Fruit fly (Drosophila melanogaster): ENCODE measurements around the gene CG32284.

CG32284 gene

dm6 chr3L:3222643-3223389 is 36.4 kb downstream of the CG32284 start, which contains the start of the genes RpL28 and eIF1 (continued):
- peak; percentile 73 for TF ChIP-seq Abd-B (GFP tag; optimal IDR thresholded peaks at IDR 0.05)
- TF ChIP-seq CG15479 (GFP tag; optimal IDR thresholded peaks at IDR 0.05) = peak; percentile 49
- no peak for TF ChIP-seq Gsc (GFP tag; IDR thresholded peaks at IDR 0.05)
- peak; percentile 79 for TF ChIP-seq tgo (GFP tag; IDR thresholded peaks at IDR 0.05)
- TF ChIP-seq dm (GFP tag; optimal IDR thresholded peaks at IDR 0.05) = peak; percentile 96
- TF ChIP-seq sna (GFP tag; IDR thresholded peaks at IDR 0.05; ENCODE audit: partially characterized antibody) = peak; percentile 73
- TF ChIP-seq CG12299 (tag; optimal IDR thresholded peaks at IDR 0.05) = peak; percentile 77
- TF ChIP-seq CG14860 (GFP tag; IDR thresholded peaks at IDR 0.05; ENCODE audit: partially characterized antibody) = peak; percentile 60; the same call in 2 of the 3 replicates
- TF ChIP-seq gfzf (GFP tag; optimal IDR thresholded peaks at IDR 0.05) = peak; percentile 31
- peak; percentile 45 to 93 for TF ChIP-seq Hr51 (GFP tag; optimal IDR thresholded peaks at IDR 0.05)
- TF ChIP-seq psq (GFP tag; optimal IDR thresholded peaks at IDR 0.05) = peak; percentile 70
- peak; percentile 78 for TF ChIP-seq unpg (GFP tag; optimal IDR thresholded peaks at IDR 0.05)
- peak; percentile 67 for TF ChIP-seq CG2129 (GFP tag; IDR thresholded peaks at IDR 0.05; ENCODE audit: partially characterized antibody)
- TF ChIP-seq CG18599 (GFP tag; optimal IDR thresholded peaks at IDR 0.05) = peak; percentile 93
- TF ChIP-seq exex (tag; optimal IDR thresholded peaks at IDR 0.05) = peak; percentile 53
- peak; percentile 83 for TF ChIP-seq grau (tag; optimal IDR thresholded peaks at IDR 0.05)
- peak; percentile 76 for TF ChIP-seq CG6254 (GFP tag; optimal IDR thresholded peaks at IDR 0.05)

dm6 chr3L:3223390-3223914 is 37.0 kb downstream of the CG32284 start:
- peak; percentile 89 for TF ChIP-seq CG7987 (GFP tag; optimal IDR thresholded peaks at IDR 0.05)
- no peak for TF ChIP-seq az2 (GFP tag; optimal IDR thresholded peaks at IDR 0.05)
- TF ChIP-seq pros (GFP tag; optimal IDR thresholded peaks at IDR 0.05) = peak; percentile 16
- TF ChIP-seq en (GFP tag; optimal IDR thresholded peaks at IDR 0.05) = no peak
- 0 out of 3 replicates have a peak, but pooled peaks have one; percentile 2 for TF ChIP-seq HLH4C (GFP tag; IDR thresholded peaks at IDR 0.05; ENCODE audit: partially characterized antibody)
- peak; percentile 99 for TF ChIP-seq MESR4 (GFP tag; optimal IDR thresholded peaks at IDR 0.05)
- TF ChIP-seq sens (GFP tag) = peak; percentile 11
- TF ChIP-seq PHDP (tag; optimal IDR thresholded peaks at IDR 0.05) = no peak
- no peak for TF ChIP-seq odd (GFP tag; optimal IDR thresholded peaks at IDR 0.05)
- 0 out of 2 replicates have a peak, but pooled peaks have one; percentile 24 for TF ChIP-seq unc-4 (GFP tag; IDR thresholded peaks at IDR 0.05; ENCODE audit: partially characterized antibody)
- TF ChIP-seq NFAT (GFP tag; IDR thresholded peaks at IDR 0.05) = no peak
- TF ChIP-seq YL-1 (GFP tag; optimal IDR thresholded peaks at IDR 0.05) = peak; percentile 65
- peak; percentile 49 for TF ChIP-seq chm (GFP tag; IDR thresholded peaks at IDR 0.05)
- TF ChIP-seq CG34224 (GFP tag; IDR thresholded peaks at IDR 0.05; ENCODE audit: partially characterized antibody) = 0 out of 3 replicates have a peak, but pooled peaks have one; percentile 41
- no peak for TF ChIP-seq h (optimal IDR thresholded peaks at IDR 0.05)
- peak; percentile 2; the same call in 1 of the 2 replicates for TF ChIP-seq Scr (GFP tag; IDR thresholded peaks at IDR 0.05; ENCODE audit: partially characterized antibody)
- TF ChIP-seq phol (tag; optimal IDR thresholded peaks at IDR 0.05) = peak; percentile 73
- peak; percentile 93 for TF ChIP-seq CG2199 (GFP tag; IDR thresholded peaks at IDR 0.05)
- TF ChIP-seq Bteb2 (GFP tag; optimal IDR thresholded peaks at IDR 0.05) = no peak
- TF ChIP-seq Hr39 (optimal IDR thresholded peaks at IDR 0.05) = no peak
- TF ChIP-seq dm (GFP tag; optimal IDR thresholded peaks at IDR 0.05) = peak; percentile 43
- no peak for TF ChIP-seq E2f2 (GFP tag; IDR thresholded peaks at IDR 0.05)
- peak in 1 of 2 experiments; percentile 32 for TF ChIP-seq Pdp1 (GFP tag; optimal IDR thresholded peaks at IDR 0.05)
- TF ChIP-seq pita (GFP tag; optimal IDR thresholded peaks at IDR 0.05) = no peak
- no peak for TF ChIP-seq CG1529 (GFP tag; optimal IDR thresholded peaks at IDR 0.05)
- TF ChIP-seq nau (GFP tag; optimal IDR thresholded peaks at IDR 0.05) = no peak
- peak; percentile 11; the same call in 1 of the 2 replicates for TF ChIP-seq CG13287 (GFP tag; IDR thresholded peaks at IDR 0.05; ENCODE audit: partially characterized antibody)
- 0 out of 4 replicates have a peak, but pooled peaks have one; percentile 7 for TF ChIP-seq chinmo (GFP tag; IDR thresholded peaks at IDR 0.05; ENCODE audit: partially characterized antibody)
- no peak for TF ChIP-seq CG13624 (GFP tag; optimal IDR thresholded peaks at IDR 0.05)
- TF ChIP-seq CG2129 (GFP tag; IDR thresholded peaks at IDR 0.05; ENCODE audit: partially characterized antibody) = 0 out of 2 replicates have a peak, but pooled peaks have one; percentile 7
- no peak for TF ChIP-seq CG3407 (GFP tag; optimal IDR thresholded peaks at IDR 0.05)

Data from whole organism, embryonic.